Worm (Caenorhabditis elegans): ENCODE data around the gene H12I19.115.

The H12I19.115 gene

DNA sequence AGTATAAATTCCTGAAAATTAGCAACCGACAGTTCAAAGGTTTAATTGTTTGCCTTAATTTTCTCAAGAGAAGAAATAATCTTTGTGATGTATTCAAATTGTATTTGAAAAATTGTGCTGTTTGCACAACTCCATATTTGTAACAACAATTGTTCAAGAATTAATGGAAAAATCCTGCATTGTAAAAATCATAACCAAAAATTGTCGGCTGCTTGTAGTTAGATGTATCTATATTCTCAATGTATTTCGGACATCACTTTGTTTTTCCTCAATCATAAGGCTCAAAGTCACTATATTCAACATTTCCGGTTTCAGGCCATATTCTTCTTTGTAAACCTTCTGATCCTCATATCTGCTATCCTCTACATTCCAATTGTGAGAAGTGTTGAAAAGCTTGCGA, 15.4 kb upstream of the H12I19.115 start:
- TF ChIP-seq flt-1 (GFP tag; IDR thresholded peaks at IDR 0.05), result no peak

- no peak for TF ChIP-seq flt-1 (GFP tag; IDR thresholded peaks at IDR 0.05)
- no peak for TF ChIP-seq tab-1 (GFP tag; IDR thresholded peaks at IDR 0.05)
- no peak for TF ChIP-seq med-1 (GFP tag; optimal IDR thresholded peaks at IDR 0.05; ENCODE audit: insufficient read depth)
- no peak for TF ChIP-seq klf-2 (GFP tag; conservative IDR thresholded peaks at IDR 0.05)
- no peak for TF ChIP-seq ztf-23 (GFP tag; IDR thresholded peaks at IDR 0.05)
- TF ChIP-seq ztf-29 (GFP tag; IDR thresholded peaks at IDR 0.05), result no peak
- no peak for TF ChIP-seq T22C8.4 (GFP tag; IDR thresholded peaks at IDR 0.05)
- TF ChIP-seq cog-1 (tag; optimal IDR thresholded peaks at IDR 0.05), result no peak
- no peak for TF ChIP-seq ref-1 (GFP tag; conservative IDR thresholded peaks at IDR 0.05)
Measured at ce11 chrIV:14137063-14137462, 9.4 kb upstream of the H12I19.115 start, which contains the start of gene srz-31. Gene srz-31, plus strand, starts transcription at chrIV:14137363.

ce11 chrIV:14133400-14133799, 5.7 kb upstream of the H12I19.115 start:
- no peak for TF ChIP-seq T22C8.4 (GFP tag; IDR thresholded peaks at IDR 0.05)
- TF ChIP-seq klf-2 (GFP tag; conservative IDR thresholded peaks at IDR 0.05), result no peak
- TF ChIP-seq ref-1 (GFP tag; conservative IDR thresholded peaks at IDR 0.05), result no peak
- TF ChIP-seq ztf-23 (GFP tag; IDR thresholded peaks at IDR 0.05), result no peak
- TF ChIP-seq flt-1 (GFP tag; IDR thresholded peaks at IDR 0.05), result no peak

ce11 chrIV:14131770-14132169, 4.1 kb upstream of the H12I19.115 start, which contains the start of gene srz-59:
Gene srz-59, plus strand, starts transcription at chrIV:14132070.
- TF ChIP-seq cog-1 (tag; optimal IDR thresholded peaks at IDR 0.05) (no peak), ztf-23 (GFP tag; IDR thresholded peaks at IDR 0.05) (no peak), flt-1 (GFP tag; IDR thresholded peaks at IDR 0.05) (no peak), med-1 (GFP tag; optimal IDR thresholded peaks at IDR 0.05; ENCODE audit: insufficient read depth) (no peak), tab-1 (GFP tag; IDR thresholded peaks at IDR 0.05) (no peak)

DNA sequence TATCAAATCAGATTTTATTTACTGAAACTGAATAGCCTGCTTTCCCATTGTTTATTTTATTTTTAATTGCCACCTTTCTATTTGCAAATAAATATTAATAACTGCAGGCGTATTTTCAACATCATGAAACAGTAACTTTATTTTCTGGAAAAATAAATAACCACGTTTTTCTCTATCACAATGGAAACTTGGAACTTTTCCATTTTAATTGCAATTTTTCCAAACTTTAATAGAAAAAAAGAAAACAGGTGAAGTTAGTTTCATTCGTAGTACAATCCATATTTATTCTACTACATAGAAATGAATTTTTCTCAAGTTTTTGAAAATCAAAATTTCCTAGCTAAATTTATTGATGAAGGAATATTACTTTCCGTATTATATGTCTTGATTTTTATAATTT, 1.4 kb upstream of the H12I19.115 start, which contains the start of gene srz-42:
TSS of gene srz-42 (plus strand) at position 301 of the 400 bp plus-strand sequence.
- TF ChIP-seq ref-1 (GFP tag; conservative IDR thresholded peaks at IDR 0.05) (no peak), klf-2 (GFP tag; conservative IDR thresholded peaks at IDR 0.05) (no peak), flt-1 (GFP tag; IDR thresholded peaks at IDR 0.05) (no peak), tab-1 (GFP tag; IDR thresholded peaks at IDR 0.05) (no peak), ztf-23 (GFP tag; IDR thresholded peaks at IDR 0.05) (no peak), med-1 (GFP tag; optimal IDR thresholded peaks at IDR 0.05; ENCODE audit: insufficient read depth) (no peak), T22C8.4 (GFP tag; IDR thresholded peaks at IDR 0.05) (no peak), cog-1 (tag; optimal IDR thresholded peaks at IDR 0.05) (no peak), ztf-29 (GFP tag; IDR thresholded peaks at IDR 0.05) (no peak)

ce11 chrIV:14123956-14124355, 3.7 kb downstream of the H12I19.115 start, which contains the start of gene nkcc-1:
Gene nkcc-1, minus strand, starts transcription at chrIV:14124056.
- TF ChIP-seq ref-1 (GFP tag; conservative IDR thresholded peaks at IDR 0.05) (no peak), klf-2 (GFP tag; conservative IDR thresholded peaks at IDR 0.05) (no peak), flt-1 (GFP tag; IDR thresholded peaks at IDR 0.05) (no peak), med-1 (GFP tag; optimal IDR thresholded peaks at IDR 0.05; ENCODE audit: insufficient read depth) (no peak), ztf-23 (GFP tag; IDR thresholded peaks at IDR 0.05) (no peak), cog-1 (tag; optimal IDR thresholded peaks at IDR 0.05) (no peak), T22C8.4 (GFP tag; IDR thresholded peaks at IDR 0.05) (no peak), ztf-29 (GFP tag; IDR thresholded peaks at IDR 0.05) (no peak), tab-1 (GFP tag; IDR thresholded peaks at IDR 0.05) (no peak)

- no peak for TF ChIP-seq ztf-23 (GFP tag; IDR thresholded peaks at IDR 0.05)
- TF ChIP-seq T22C8.4 (GFP tag; IDR thresholded peaks at IDR 0.05), result no peak
- TF ChIP-seq flt-1 (GFP tag; IDR thresholded peaks at IDR 0.05), result no peak
- TF ChIP-seq ztf-29 (GFP tag; IDR thresholded peaks at IDR 0.05), result no peak
Measured at ce11 chrIV:14119327-14119726, 8.3 kb downstream of the H12I19.115 start.

- no peak for TF ChIP-seq tab-1 (GFP tag; IDR thresholded peaks at IDR 0.05)
- TF ChIP-seq T22C8.4 (GFP tag; IDR thresholded peaks at IDR 0.05), result no peak
- no peak for TF ChIP-seq ztf-23 (GFP tag; IDR thresholded peaks at IDR 0.05)
- TF ChIP-seq ref-1 (GFP tag; conservative IDR thresholded peaks at IDR 0.05), result no peak
- TF ChIP-seq med-1 (GFP tag; optimal IDR thresholded peaks at IDR 0.05; ENCODE audit: insufficient read depth), result no peak
Measured at ce11 chrIV:14115556-14115955, 12.1 kb downstream of the H12I19.115 start.

ce11 chrIV:14115045-14115444, 12.6 kb downstream of the H12I19.115 start:
- no peak for TF ChIP-seq klf-2 (GFP tag; conservative IDR thresholded peaks at IDR 0.05)
- no peak for TF ChIP-seq cog-1 (tag; optimal IDR thresholded peaks at IDR 0.05)
- TF ChIP-seq med-1 (GFP tag; optimal IDR thresholded peaks at IDR 0.05; ENCODE audit: insufficient read depth), result no peak
- no peak for TF ChIP-seq ref-1 (GFP tag; conservative IDR thresholded peaks at IDR 0.05)
- no peak for TF ChIP-seq flt-1 (GFP tag; IDR thresholded peaks at IDR 0.05)
- TF ChIP-seq ztf-23 (GFP tag; IDR thresholded peaks at IDR 0.05), result no peak
- no peak for TF ChIP-seq tab-1 (GFP tag; IDR thresholded peaks at IDR 0.05)
- no peak for TF ChIP-seq ztf-29 (GFP tag; IDR thresholded peaks at IDR 0.05)
- TF ChIP-seq T22C8.4 (GFP tag; IDR thresholded peaks at IDR 0.05), result no peak

- TF ChIP-seq klf-2 (GFP tag; conservative IDR thresholded peaks at IDR 0.05), result no peak
- no peak for TF ChIP-seq cog-1 (tag; optimal IDR thresholded peaks at IDR 0.05)
- TF ChIP-seq tab-1 (GFP tag; IDR thresholded peaks at IDR 0.05), result no peak
- TF ChIP-seq med-1 (GFP tag; optimal IDR thresholded peaks at IDR 0.05; ENCODE audit: insufficient read depth), result no peak
- TF ChIP-seq flt-1 (GFP tag; IDR thresholded peaks at IDR 0.05), result no peak
- no peak for TF ChIP-seq ztf-29 (GFP tag; IDR thresholded peaks at IDR 0.05)
- no peak for TF ChIP-seq T22C8.4 (GFP tag; IDR thresholded peaks at IDR 0.05)
- no peak for TF ChIP-seq ref-1 (GFP tag; conservative IDR thresholded peaks at IDR 0.05)
- no peak for TF ChIP-seq ztf-23 (GFP tag; IDR thresholded peaks at IDR 0.05)
Measured at ce11 chrIV:14114357-14114756, 13.3 kb downstream of the H12I19.115 start.

ce11 chrIV:14113621-14114020, 14.0 kb downstream of the H12I19.115 start:
- TF ChIP-seq cog-1 (tag; optimal IDR thresholded peaks at IDR 0.05) (no peak), tab-1 (GFP tag; IDR thresholded peaks at IDR 0.05) (no peak), ref-1 (GFP tag; conservative IDR thresholded peaks at IDR 0.05) (no peak), med-1 (GFP tag; optimal IDR thresholded peaks at IDR 0.05; ENCODE audit: insufficient read depth) (no peak), ztf-23 (GFP tag; IDR thresholded peaks at IDR 0.05) (no peak), ztf-29 (GFP tag; IDR thresholded peaks at IDR 0.05) (no peak), flt-1 (GFP tag; IDR thresholded peaks at IDR 0.05) (no peak), T22C8.4 (GFP tag; IDR thresholded peaks at IDR 0.05) (no peak), klf-2 (GFP tag; conservative IDR thresholded peaks at IDR 0.05) (no peak)

Measured in whole organism, midembryonic.